Fruit fly (Drosophila melanogaster) whole organism, embryonic: ENCODE measurements around the gene CG13088.

Experiments used
- CG10565 ChIP-seq: fragments of 200-800 bp; sonication (Bioruptor generic); optimal IDR thresholded peaks from 3 replicates; lab custom pipeline; 2016; ENCODE audit warnings: missing biosample characterization, mild to moderate bottlenecking, missing genetic modification characterization
- CG12155 ChIP-seq: fragments of 200-800 bp; sonication (Bioruptor generic); optimal IDR thresholded peaks from 3 replicates; lab custom pipeline; 2016; ENCODE audit warnings: missing biosample characterization, missing genetic modification characterization
- CG12659 ChIP-seq: fragments of 200-800 bp; sonication (Bioruptor generic); optimal IDR thresholded peaks from 3 replicates; lab custom pipeline; 2017; ENCODE audit warnings: mild to moderate bottlenecking, missing biosample characterization, missing genetic modification reagents, missing genetic modification characterization
- CG12942 ChIP-seq: fragments of 200-800 bp; sonication (Bioruptor generic); optimal IDR thresholded peaks from 3 replicates; lab custom pipeline; 2016; ENCODE audit warnings: missing biosample characterization, missing genetic modification characterization
- CG14667 ChIP-seq: fragments of 200-800 bp; sonication (Bioruptor generic); IDR thresholded peaks from 2 replicates; pipeline ENCODE4 v1.3.6; 2022; ENCODE audit warnings: missing biosample characterization, missing genetic modification characterization
- CG15269 ChIP-seq: fragments of 200-800 bp; sonication (Bioruptor generic); optimal IDR thresholded peaks from 2 replicates; lab custom pipeline; 2018; ENCODE audit warnings: missing biosample characterization, mild to moderate bottlenecking, missing genetic modification characterization, moderate library complexity
- CG1603 ChIP-seq: fragments of 200-800 bp; sonication (Bioruptor generic); optimal IDR thresholded peaks from 2 replicates; lab custom pipeline; 2019; ENCODE audit warnings: missing biosample characterization, mild to moderate bottlenecking, missing genetic modification characterization, moderate library complexity
- CG17568 ChIP-seq: fragments of 200-800 bp; sonication (Bioruptor generic); optimal IDR thresholded peaks from 2 replicates; lab custom pipeline; 2018; ENCODE audit warnings: missing biosample characterization, mild to moderate bottlenecking, missing genetic modification characterization, moderate library complexity
- CG2129 ChIP-seq: fragments of 200-800 bp; sonication (Bioruptor generic); IDR thresholded peaks from 2 replicates; pipeline ENCODE4 v1.3.6; 2022; ENCODE audit warnings: missing biosample characterization, missing genetic modification characterization; ENCODE audit not compliant: partially characterized antibody
- CG3281 ChIP-seq: fragments of 200-800 bp; sonication (Bioruptor generic); optimal IDR thresholded peaks from 3 replicates; lab custom pipeline; 2017; ENCODE audit warnings: missing biosample characterization, mild to moderate bottlenecking, missing genetic modification characterization
- CG4424 ChIP-seq: fragments of 200-800 bp; sonication (Bioruptor generic); optimal IDR thresholded peaks from 3 replicates; lab custom pipeline; 2016; ENCODE audit warnings: missing biosample characterization, missing genetic modification characterization
- CG4730 ChIP-seq: fragments of 200-800 bp; sonication (Bioruptor generic); IDR thresholded peaks from 2 replicates; pipeline ENCODE4 v1.3.6; 2022; ENCODE audit warnings: missing biosample characterization, missing genetic modification characterization
- CG6854 ChIP-seq: fragments of 200-800 bp; sonication (Bioruptor generic); optimal IDR thresholded peaks from 3 replicates; lab custom pipeline; 2017; ENCODE audit warnings: missing biosample characterization, mild to moderate bottlenecking, missing genetic modification characterization
- CG7271 ChIP-seq: fragments of 200-800 bp; sonication (Bioruptor generic); optimal IDR thresholded peaks from 2 replicates; lab custom pipeline; 2018; ENCODE audit warnings: missing biosample characterization, mild to moderate bottlenecking, missing genetic modification characterization, moderate library complexity
- CG7839 ChIP-seq: fragments of 200-800 bp; sonication (Bioruptor generic); optimal IDR thresholded peaks from 3 replicates; lab custom pipeline; 2018; ENCODE audit warnings: missing biosample characterization, mild to moderate bottlenecking, missing genetic modification characterization, moderate library complexity
- CG8089 ChIP-seq: fragments of 200-800 bp; sonication (Bioruptor generic); optimal IDR thresholded peaks from 3 replicates; lab custom pipeline; 2016; ENCODE audit warnings: missing biosample characterization, missing genetic modification characterization
- CG8924 ChIP-seq: fragments of 200-800 bp; optimal IDR thresholded peaks from 3 replicates; lab custom pipeline; 2019; ENCODE audit warnings: missing biosample characterization, mild to moderate bottlenecking, missing genetic modification characterization, moderate library complexity
- CG9817 ChIP-seq: fragments of 200-800 bp; sonication (Bioruptor generic); optimal IDR thresholded peaks from 2 replicates; lab custom pipeline; 2018; ENCODE audit warnings: missing biosample characterization, mild to moderate bottlenecking, missing genetic modification characterization, moderate library complexity
- Chrac-16 ChIP-seq: fragments of 200-800 bp; sonication (Bioruptor generic); optimal IDR thresholded peaks from 3 replicates; lab custom pipeline; 2016; ENCODE audit warnings: missing biosample characterization, missing genetic modification characterization
- CoRest ChIP-seq: fragments of 200-800 bp; sonication (Bioruptor generic); optimal IDR thresholded peaks from 3 replicates; lab custom pipeline; 2018; ENCODE audit warnings: missing biosample characterization, mild to moderate bottlenecking, missing genetic modification characterization, moderate library complexity
- Hand ChIP-seq: fragments of 200-800 bp; sonication (Bioruptor generic); optimal IDR thresholded peaks from 2 replicates; lab custom pipeline; 2017; ENCODE audit warnings: mild to moderate bottlenecking, missing biosample characterization, missing genetic modification reagents, missing genetic modification characterization
- Mrtf ChIP-seq: fragments of 200-800 bp; sonication (Bioruptor generic); IDR thresholded peaks from 3 replicates; pipeline ENCODE4 v1.3.6; 2022; ENCODE audit warnings: missing biosample characterization, missing genetic modification characterization
- Neu2 ChIP-seq: fragments of 200-800 bp; sonication (Bioruptor generic); optimal IDR thresholded peaks from 3 replicates; lab custom pipeline; 2016; ENCODE audit warnings: missing biosample characterization, missing genetic modification characterization, borderline replicate concordance
- Ptx1 ChIP-seq: fragments of 200-800 bp; sonication (Bioruptor generic); IDR thresholded peaks from 2 replicates; pipeline ENCODE4 v1.3.6; 2022; ENCODE audit warnings: missing biosample characterization, missing genetic modification characterization
- Sox100B ChIP-seq: fragments of 200-800 bp; sonication (Bioruptor generic); optimal IDR thresholded peaks from 3 replicates; lab custom pipeline; 2018; ENCODE audit warnings: missing biosample characterization, mild to moderate bottlenecking, missing genetic modification characterization
- Sry-δ ChIP-seq: fragments of 200-800 bp; sonication (Bioruptor generic); optimal IDR thresholded peaks from 2 replicates; lab custom pipeline; 2016; ENCODE audit warnings: missing biosample characterization, missing genetic modification characterization
- Taf1 ChIP-seq: fragments of 200-800 bp; sonication (Bioruptor generic); IDR thresholded peaks from 2 replicates; pipeline ENCODE4 v1.3.6; 2022; ENCODE audit warnings: missing biosample characterization, missing genetic modification characterization
- Xrp1 ChIP-seq: fragments of 200-800 bp; sonication (Bioruptor generic); IDR thresholded peaks from 2 replicates; pipeline ENCODE4 v1.3.6; 2022; ENCODE audit warnings: missing biosample characterization, missing genetic modification characterization
- ara ChIP-seq: fragments of 200-800 bp; sonication (Bioruptor generic); IDR thresholded peaks from 2 replicates; pipeline ENCODE4 v1.3.6; 2022; ENCODE audit warnings: missing biosample characterization, missing genetic modification characterization
- ase ChIP-seq: fragments of 200-800 bp; sonication (Bioruptor generic); IDR thresholded peaks from 3 replicates; pipeline ENCODE4 v1.3.6; 2022; ENCODE audit warnings: missing biosample characterization, missing genetic modification characterization
- bowl ChIP-seq: fragments of 200-800 bp; sonication (Bioruptor generic); IDR thresholded peaks from 2 replicates; pipeline ENCODE4 v1.3.6; 2022; ENCODE audit warnings: missing biosample characterization, missing genetic modification characterization
- btn ChIP-seq: fragments of 200-800 bp; sonication (Bioruptor generic); optimal IDR thresholded peaks from 2 replicates; lab custom pipeline; 2016; ENCODE audit warnings: missing biosample characterization, missing genetic modification characterization
- cato ChIP-seq: fragments of 200-800 bp; sonication (Bioruptor generic); optimal IDR thresholded peaks from 2 replicates; lab custom pipeline; 2016; ENCODE audit warnings: missing biosample characterization, missing genetic modification characterization, borderline replicate concordance
- exex ChIP-seq: fragments of 200-800 bp; sonication (Bioruptor generic); optimal IDR thresholded peaks from 4 replicates; lab custom pipeline; 2018; ENCODE audit warnings: missing biosample characterization, mild to moderate bottlenecking, missing genetic modification characterization, moderate library complexity
- eyg ChIP-seq: fragments of 200-800 bp; sonication (Bioruptor generic); optimal IDR thresholded peaks from 3 replicates; lab custom pipeline; 2016; ENCODE audit warnings: missing biosample characterization, missing genetic modification characterization
- grn ChIP-seq: fragments of 200-800 bp; sonication (Bioruptor generic); optimal IDR thresholded peaks from 3 replicates; lab custom pipeline; 2017; ENCODE audit warnings: missing biosample characterization, missing genetic modification characterization
- gro ChIP-seq: fragments of 200-800 bp; sonication (Bioruptor generic); optimal IDR thresholded peaks from 2 replicates; lab custom pipeline; 2016; ENCODE audit warnings: missing biosample characterization, missing genetic modification characterization
- sima ChIP-seq: fragments of 200-800 bp; sonication (Bioruptor generic); optimal IDR thresholded peaks from 2 replicates; lab custom pipeline; 2016; ENCODE audit warnings: missing biosample characterization, missing genetic modification characterization
- tna ChIP-seq: fragments of 200-800 bp; sonication (Bioruptor generic); IDR thresholded peaks from 2 replicates; pipeline ENCODE4 v1.3.6; 2022; ENCODE audit warnings: missing biosample characterization, missing genetic modification characterization; ENCODE audit not compliant: partially characterized antibody
- ttk ChIP-seq: fragments of 200-800 bp; sonication (Bioruptor generic); IDR thresholded peaks from 2 replicates; pipeline ENCODE4 v2.1.2; 2022; ENCODE audit warnings: missing biosample characterization, missing genetic modification characterization
- zen ChIP-seq: fragments of 200-800 bp; sonication (Bioruptor generic); optimal IDR thresholded peaks from 3 replicates; lab custom pipeline; 2018; ENCODE audit warnings: missing biosample characterization, mild to moderate bottlenecking, missing genetic modification characterization, moderate library complexity
- zfh2 ChIP-seq: fragments of 200-800 bp; sonication (Bioruptor generic); optimal IDR thresholded peaks from 2 replicates; lab custom pipeline; 2016; ENCODE audit warnings: missing biosample characterization, missing genetic modification characterization

CG13088 gene

DNA sequence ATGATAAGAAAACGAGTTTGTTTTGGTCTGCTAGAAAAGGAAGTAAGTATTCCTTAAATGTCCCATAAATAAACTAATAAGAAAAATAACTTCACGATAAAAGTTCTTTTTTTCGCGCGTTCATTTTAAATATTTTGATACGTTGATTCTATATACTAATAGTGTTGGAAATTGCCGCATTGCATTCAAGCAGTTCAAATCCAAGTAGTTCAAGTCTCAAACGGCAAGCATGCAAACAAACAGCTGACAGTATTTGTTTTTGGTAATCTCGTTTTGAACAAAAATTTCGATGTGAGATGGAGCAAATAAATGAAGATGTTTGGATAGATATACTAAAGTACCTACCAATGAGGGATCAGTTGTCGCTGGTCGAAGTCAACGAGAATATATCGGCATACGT is at the start of gene CG13088 (continued):
- peak; percentile 36 for TF ChIP-seq zen (tag; lab: Kevin White, UChicago)
- peak; percentile 83 for TF ChIP-seq CG1603
- TF ChIP-seq CG7271 (tag; lab: Kevin White, UChicago): no peak
- no peak for TF ChIP-seq Hand (GFP tag; lab: Kevin White, UChicago)
- no peak for TF ChIP-seq CG17568 (GFP tag; lab: Kevin White, UChicago)
- peak; percentile 34 for TF ChIP-seq CG9817 (tag; lab: Kevin White, UChicago)
- TF ChIP-seq gro (GFP tag; lab: Kevin White, UChicago): peak; percentile 73
- TF ChIP-seq CoRest (tag; lab: Kevin White, UChicago): peak; percentile 56
- TF ChIP-seq Sry-δ (GFP tag; lab: Kevin White, UChicago): peak; percentile 47
- TF ChIP-seq CG8089 (GFP tag; lab: Kevin White, UChicago): no peak
- no peak for TF ChIP-seq Neu2 (GFP tag; lab: Kevin White, UChicago)
- TF ChIP-seq ase (GFP tag; lab: Robert Waterston, UW): no peak
- TF ChIP-seq CG7839 (tag; lab: Kevin White, UChicago): no peak
- no peak for TF ChIP-seq CG3281 (GFP tag; lab: Kevin White, UChicago)
- no peak for TF ChIP-seq CG4424 (GFP tag; lab: Kevin White, UChicago)
- no peak for TF ChIP-seq CG14667 (GFP tag; lab: Robert Waterston, UW)
- no peak for TF ChIP-seq Sox100B (GFP tag; lab: Kevin White, UChicago)
- no peak for TF ChIP-seq Mrtf (GFP tag; lab: Robert Waterston, UW)
- TF ChIP-seq Taf1 (GFP tag; lab: Robert Waterston, UW): no peak
- TF ChIP-seq CG15269 (tag; lab: Kevin White, UChicago): no peak
- TF ChIP-seq CG12155 (GFP tag; lab: Kevin White, UChicago): peak; percentile 42
- peak; percentile 40 for TF ChIP-seq zfh2 (GFP tag; lab: Kevin White, UChicago)
- TF ChIP-seq Chrac-16 (GFP tag; lab: Kevin White, UChicago): no peak
- TF ChIP-seq btn: no peak
- no peak for TF ChIP-seq CG6854 (GFP tag; lab: Kevin White, UChicago)
- no peak for TF ChIP-seq ttk (GFP tag; lab: Robert Waterston, UW)
- TF ChIP-seq CG8924 (tag; lab: Kevin White, UChicago): no peak
- no peak for TF ChIP-seq CG2129 (GFP tag; lab: Robert Waterston, UW)

DNA sequence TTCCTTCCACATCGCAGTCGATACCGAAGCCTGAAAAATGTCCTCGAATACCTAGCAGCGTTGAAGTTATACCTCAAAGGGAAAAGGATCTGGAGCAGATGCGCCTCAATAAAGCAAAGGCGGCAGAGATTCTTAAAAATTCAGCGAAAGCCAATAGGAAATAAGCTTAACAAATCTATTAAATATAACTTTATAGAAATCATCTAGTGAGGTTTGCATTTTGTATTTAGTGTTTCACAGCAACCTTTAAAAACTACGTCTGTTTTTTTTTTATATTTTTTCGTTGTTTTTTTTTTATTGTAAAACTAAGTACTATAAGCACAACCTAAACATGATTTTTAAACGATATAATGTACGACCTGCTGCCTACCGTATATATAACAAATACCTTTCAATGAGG is 46.6 kb upstream of the CG13088 start, which contains the start of gene CG31897:
Gene CG31897 (plus strand): TSS at position 301 of the 400 bp plus-strand sequence.
- no peak for TF ChIP-seq grn (GFP tag; lab: Kevin White, UChicago)
- no peak for TF ChIP-seq CG12659 (GFP tag; lab: Kevin White, UChicago)
- TF ChIP-seq ara: no peak
- no peak for TF ChIP-seq CG12942
- TF ChIP-seq eyg: no peak
- no peak for TF ChIP-seq CG10565 (GFP tag; lab: Kevin White, UChicago)
- no peak for TF ChIP-seq cato (GFP tag; lab: Kevin White, UChicago)
- TF ChIP-seq Xrp1: no peak
- TF ChIP-seq Ptx1 (GFP tag; lab: Robert Waterston, UW): no peak
- no peak for TF ChIP-seq bowl (GFP tag; lab: Robert Waterston, UW)
- TF ChIP-seq CG4730: no peak
- TF ChIP-seq tna: no peak
- TF ChIP-seq sima (GFP tag; lab: Kevin White, UChicago): no peak
- no peak for TF ChIP-seq exex (tag; lab: Kevin White, UChicago)
